4 fruit fly cellular contexts compared by ENCODE assay signal in genomic region chr2L:9157770-9158169, dm6.
TF ChIP-seq lines count a peak whose summit lies in the region.

No protein-coding gene starts in this region.

- no peak for TF ChIP-seq CTCF in whole organism, embryonic (GFP tag; optimal IDR thresholded peaks at IDR 0.05; lab: Kevin White, UChicago)

TF ChIP-seq in whole organism, adult, 20 proteins besides CTCF, POLR2A, EP300 and RAD21:
- peak; percentile 96 for TF ChIP-seq kay (GFP tag; lab: Kevin White, UChicago; ENCODE audit: borderline replicate concordance)
- TF ChIP-seq toe (GFP tag; optimal IDR thresholded peaks at IDR 0.05; lab: Kevin White, UChicago): no peak

TF ChIP-seq in whole organism, embryonic, 481 proteins besides CTCF, POLR2A, EP300 and RAD21:
- TF ChIP-seq CG6683 (GFP tag; optimal IDR thresholded peaks at IDR 0.05; lab: Kevin White, UChicago) (no peak), Ets65A (GFP tag; lab: Kevin White, UChicago) (peak; percentile 21)

TF ChIP-seq in whole organism, prepupa, 60 proteins besides CTCF, POLR2A, EP300 and RAD21:
- TF ChIP-seq cyc (GFP tag; optimal IDR thresholded peaks at IDR 0.05; lab: Kevin White, UChicago): no peak
- 0 out of 3 replicates have a peak, but pooled peaks have one; percentile 35 for TF ChIP-seq eg (GFP tag; IDR thresholded peaks at IDR 0.05; lab: Robert Waterston, UW)
TF ChIP-seq in whole organism, prepupa: peak in this region for 1.

TF ChIP-seq in whole organism, pupa, 21 proteins besides CTCF, POLR2A, EP300 and RAD21:
- no peak for TF ChIP-seq Snoo (tag; optimal IDR thresholded peaks at IDR 0.05; lab: Kevin White, UChicago)
- no peak for TF ChIP-seq CG4496 (GFP tag; IDR thresholded peaks at IDR 0.05; lab: Robert Waterston, UW)
- TF ChIP-seq Ets98B (GFP tag; IDR thresholded peaks at IDR 0.05; lab: Robert Waterston, UW): 0 out of 2 replicates have a peak, but pooled peaks have one; percentile 18
- TF ChIP-seq CG8159 (tag; optimal IDR thresholded peaks at IDR 0.05; lab: Kevin White, UChicago): no peak
- peak; percentile 29; the same call in 1 of the 2 replicates for TF ChIP-seq CG32121 (GFP tag; IDR thresholded peaks at IDR 0.05; lab: Robert Waterston, UW)
